Fruit fly (Drosophila melanogaster) whole organism, embryonic: Measurements from ENCODE around the gene Pep.
A peak's percentile ranks its signal among the peaks of the same experiment; 100 is the strongest.

Source experiments
- Abd-B ChIP-seq: fragments of 200-800 bp; sonication (Bioruptor generic); optimal IDR thresholded peaks from 2 replicates; lab custom pipeline; 2018; ENCODE audit warnings: missing biosample characterization, mild to moderate bottlenecking, missing genetic modification characterization, moderate library complexity
- Aef1 ChIP-seq: fragments of 200-800 bp; sonication (Bioruptor generic); IDR thresholded peaks from 3 replicates; pipeline ENCODE4 v1.3.6; 2022; ENCODE audit warnings: missing biosample characterization, missing genetic modification characterization
- Antp ChIP-seq: fragments of 200-800 bp; sonication (Bioruptor generic); optimal IDR thresholded peaks from 3 replicates; lab custom pipeline; 2016; ENCODE audit warnings: missing biosample characterization, missing genetic modification characterization
- B-H1 ChIP-seq: fragments of 200-800 bp; sonication (Bioruptor generic); IDR thresholded peaks from 3 replicates; pipeline ENCODE4 v1.3.6; 2022; ENCODE audit warnings: missing biosample characterization, missing genetic modification characterization
- B-H2 ChIP-seq: fragments of 200-800 bp; sonication (Bioruptor generic); optimal IDR thresholded peaks from 2 replicates; lab custom pipeline; 2018; ENCODE audit warnings: missing biosample characterization, mild to moderate bottlenecking, missing genetic modification characterization
- CG11085 ChIP-seq: fragments of 200-800 bp; sonication (Bioruptor generic); IDR thresholded peaks from 2 replicates; pipeline ENCODE4 v1.3.6; 2022; ENCODE audit warnings: missing biosample characterization, missing genetic modification characterization
- CG11247 ChIP-seq: fragments of 200-800 bp; sonication (Bioruptor generic); IDR thresholded peaks from 2 replicates; pipeline ENCODE4 v1.3.6; 2022; ENCODE audit warnings: missing biosample characterization, missing genetic modification characterization
- CG11504 ChIP-seq: fragments of 200-800 bp; sonication (Bioruptor generic); optimal IDR thresholded peaks from 3 replicates; lab custom pipeline; 2019; ENCODE audit warnings: missing biosample characterization, mild to moderate bottlenecking, missing genetic modification characterization, moderate library complexity
- CG13123 ChIP-seq: fragments of 200-800 bp; sonication (Bioruptor generic); optimal IDR thresholded peaks from 2 replicates; lab custom pipeline; 2016; ENCODE audit warnings: missing biosample characterization, missing genetic modification characterization
- CG13624 ChIP-seq: fragments of 200-800 bp; sonication (Bioruptor generic); optimal IDR thresholded peaks from 2 replicates; lab custom pipeline; 2016; ENCODE audit warnings: missing biosample characterization, missing genetic modification characterization
- CG15011 ChIP-seq: fragments of 200-800 bp; sonication (Bioruptor generic); optimal IDR thresholded peaks from 3 replicates; lab custom pipeline; 2018; ENCODE audit warnings: missing biosample characterization, mild to moderate bottlenecking, missing genetic modification characterization
- CG1602 ChIP-seq: fragments of 200-800 bp; sonication (Bioruptor generic); optimal IDR thresholded peaks from 3 replicates; lab custom pipeline; 2016; ENCODE audit warnings: missing biosample characterization, missing genetic modification characterization
- CG16813 ChIP-seq: fragments of 200-800 bp; sonication (Bioruptor generic); IDR thresholded peaks from 3 replicates; pipeline ENCODE4 v1.3.6; 2022; ENCODE audit warnings: missing biosample characterization, missing genetic modification characterization; ENCODE audit not compliant: partially characterized antibody
- CG17361 ChIP-seq: fragments of 200-800 bp; sonication (Bioruptor generic); IDR thresholded peaks from 3 replicates; pipeline ENCODE4 v1.3.6; 2022; ENCODE audit warnings: missing biosample characterization, missing genetic modification characterization
- CG18262 ChIP-seq: fragments of 200-800 bp; optimal IDR thresholded peaks from 3 replicates; lab custom pipeline; 2019; ENCODE audit warnings: missing biosample characterization, mild to moderate bottlenecking, missing genetic modification characterization, moderate library complexity
- CG2120 ChIP-seq: fragments of 200-800 bp; sonication (Bioruptor generic); optimal IDR thresholded peaks from 3 replicates; lab custom pipeline; 2016; ENCODE audit warnings: missing biosample characterization, missing genetic modification characterization
- CG30403 ChIP-seq: fragments of 200-800 bp; sonication (Bioruptor generic); optimal IDR thresholded peaks from 3 replicates; lab custom pipeline; 2016; ENCODE audit warnings: missing biosample characterization, missing genetic modification characterization
- CG31365 ChIP-seq: fragments of 200-800 bp; sonication (Bioruptor generic); optimal IDR thresholded peaks from 2 replicates; lab custom pipeline; 2018; ENCODE audit warnings: missing biosample characterization, mild to moderate bottlenecking, missing genetic modification characterization
- CG31441 ChIP-seq: fragments of 200-800 bp; sonication (Bioruptor generic); IDR thresholded peaks from 2 replicates; pipeline ENCODE4 v1.3.6; 2022; ENCODE audit warnings: missing biosample characterization, missing genetic modification characterization
- CG3407 ChIP-seq: fragments of 200-800 bp; sonication (Bioruptor generic); optimal IDR thresholded peaks from 2 replicates; lab custom pipeline; 2018; ENCODE audit warnings: missing biosample characterization, mild to moderate bottlenecking, missing genetic modification characterization
- CG3847 ChIP-seq: fragments of 200-800 bp; sonication (Bioruptor generic); IDR thresholded peaks from 2 replicates; pipeline ENCODE4 v1.3.6; 2022; ENCODE audit warnings: missing biosample characterization, missing genetic modification characterization
- CG5245 ChIP-seq: fragments of 200-800 bp; sonication (Bioruptor generic); optimal IDR thresholded peaks from 3 replicates; lab custom pipeline; 2016; ENCODE audit warnings: missing biosample characterization, missing genetic modification characterization
- CG7271 ChIP-seq: fragments of 200-800 bp; sonication (Bioruptor generic); optimal IDR thresholded peaks from 2 replicates; lab custom pipeline; 2018; ENCODE audit warnings: missing biosample characterization, mild to moderate bottlenecking, missing genetic modification characterization, moderate library complexity
- CG7839 ChIP-seq: fragments of 200-800 bp; sonication (Bioruptor generic); optimal IDR thresholded peaks from 3 replicates; lab custom pipeline; 2018; ENCODE audit warnings: missing biosample characterization, mild to moderate bottlenecking, missing genetic modification characterization, moderate library complexity
- Dbx ChIP-seq: fragments of 200-800 bp; sonication (Bioruptor generic); IDR thresholded peaks from 3 replicates; pipeline ENCODE4 v1.3.6; 2022; ENCODE audit warnings: missing biosample characterization, missing genetic modification characterization
- Dfd ChIP-seq, 2 experiments: fragments of >200 bp; optimal IDR thresholded peaks; 2 replicates each; lab custom pipeline; 2017; ENCODE audit warnings: missing biosample characterization in 2 of 2, missing genetic modification characterization in 2 of 2
- Dp ChIP-seq: fragments of 200-800 bp; sonication (Bioruptor generic); optimal IDR thresholded peaks from 2 replicates; lab custom pipeline; 2018; ENCODE audit warnings: missing biosample characterization, mild to moderate bottlenecking, missing genetic modification characterization, moderate library complexity
- HLH4C ChIP-seq: fragments of 200-800 bp; sonication (Bioruptor generic); IDR thresholded peaks from 3 replicates; pipeline ENCODE4 v1.3.6; 2022; ENCODE audit warnings: missing biosample characterization, missing genetic modification characterization; ENCODE audit not compliant: partially characterized antibody
- HLH54F ChIP-seq: fragments of 200-800 bp; sonication (Bioruptor generic); optimal IDR thresholded peaks from 3 replicates; lab custom pipeline; 2016; ENCODE audit warnings: missing biosample characterization, missing genetic modification characterization
- HLHmδ ChIP-seq: fragments of 200-800 bp; sonication (Bioruptor generic); optimal IDR thresholded peaks from 2 replicates; lab custom pipeline; 2018; ENCODE audit warnings: missing biosample characterization, mild to moderate bottlenecking, missing genetic modification characterization, moderate library complexity
- Hr3 ChIP-seq: fragments of 200-800 bp; sonication (Bioruptor generic); optimal IDR thresholded peaks from 3 replicates; lab custom pipeline; 2016; ENCODE audit warnings: missing biosample characterization, missing genetic modification characterization
- Jarid2 ChIP-seq: fragments of 200-800 bp; sonication (Bioruptor generic); optimal IDR thresholded peaks from 3 replicates; lab custom pipeline; 2017; ENCODE audit warnings: mild to moderate bottlenecking, missing biosample characterization, missing genetic modification reagents, missing genetic modification characterization
- Mad ChIP-seq: fragments of 200-800 bp; sonication (Bioruptor generic); optimal IDR thresholded peaks from 2 replicates; lab custom pipeline; 2016; ENCODE audit warnings: missing biosample characterization, missing genetic modification characterization
- Ptx1 ChIP-seq: fragments of 200-800 bp; sonication (Bioruptor generic); IDR thresholded peaks from 2 replicates; pipeline ENCODE4 v1.3.6; 2022; ENCODE audit warnings: missing biosample characterization, missing genetic modification characterization
- Tbp ChIP-seq: fragments of >200 bp; optimal IDR thresholded peaks from 2 replicates; lab custom pipeline; 2018; ENCODE audit warnings: missing biosample characterization, missing genetic modification characterization
- ab ChIP-seq: fragments of 200-800 bp; sonication (Bioruptor generic); optimal IDR thresholded peaks from 2 replicates; lab custom pipeline; 2016; ENCODE audit warnings: missing biosample characterization, missing genetic modification characterization
- ac ChIP-seq: fragments of 200-800 bp; sonication (Bioruptor generic); optimal IDR thresholded peaks from 3 replicates; lab custom pipeline; 2017; ENCODE audit warnings: missing biosample characterization, mild to moderate bottlenecking, missing genetic modification characterization
- ato ChIP-seq: fragments of 200-800 bp; sonication (Bioruptor generic); IDR thresholded peaks from 2 replicates; pipeline ENCODE4 v1.3.6; 2022; ENCODE audit warnings: missing biosample characterization, missing genetic modification characterization; ENCODE audit not compliant: partially characterized antibody
- dati ChIP-seq: fragments of 200-800 bp; sonication (Bioruptor generic); IDR thresholded peaks from 2 replicates; pipeline ENCODE4 v1.3.6; 2022; ENCODE audit warnings: missing biosample characterization, missing genetic modification characterization
- exex ChIP-seq: fragments of 200-800 bp; sonication (Bioruptor generic); optimal IDR thresholded peaks from 4 replicates; lab custom pipeline; 2018; ENCODE audit warnings: missing biosample characterization, mild to moderate bottlenecking, missing genetic modification characterization, moderate library complexity
- hb ChIP-seq: fragments of 200-800 bp; sonication (Bioruptor generic); IDR thresholded peaks from 3 replicates; pipeline ENCODE4 v1.3.6; 2022; ENCODE audit warnings: missing biosample characterization, missing genetic modification characterization; ENCODE audit not compliant: partially characterized antibody
- lbe ChIP-seq: fragments of 200-800 bp; sonication (Bioruptor generic); optimal IDR thresholded peaks from 2 replicates; lab custom pipeline; 2016; ENCODE audit warnings: missing biosample characterization, mild to moderate bottlenecking, missing genetic modification characterization
- onecut ChIP-seq: fragments of 200-800 bp; sonication (Bioruptor generic); IDR thresholded peaks from 2 replicates; pipeline ENCODE4 v1.3.6; 2022; ENCODE audit warnings: missing biosample characterization, missing genetic modification characterization
- pita ChIP-seq: fragments of 200-800 bp; sonication (Bioruptor generic); optimal IDR thresholded peaks from 2 replicates; lab custom pipeline; 2017; ENCODE audit warnings: missing biosample characterization, mild to moderate bottlenecking, missing genetic modification characterization
- scrt ChIP-seq: fragments of 200-800 bp; sonication (Bioruptor generic); optimal IDR thresholded peaks from 2 replicates; lab custom pipeline; 2018; ENCODE audit warnings: missing biosample characterization, mild to moderate bottlenecking, missing genetic modification characterization, moderate library complexity
- sim ChIP-seq: fragments of 200-800 bp; sonication (Bioruptor generic); IDR thresholded peaks from 2 replicates; pipeline ENCODE4 v1.3.6; 2022; ENCODE audit warnings: missing biosample characterization, missing genetic modification characterization
- sr ChIP-seq: fragments of 200-800 bp; sonication (Bioruptor generic); IDR thresholded peaks from 3 replicates; pipeline ENCODE4 v1.3.6; 2022; ENCODE audit warnings: missing biosample characterization, missing genetic modification characterization
- tgo ChIP-seq: fragments of 200-800 bp; sonication (Bioruptor generic); IDR thresholded peaks from 3 replicates; pipeline ENCODE4 v1.3.6; 2022; ENCODE audit warnings: missing biosample characterization, missing genetic modification characterization
- tin ChIP-seq: fragments of 200-800 bp; sonication (Bioruptor generic); optimal IDR thresholded peaks from 3 replicates; lab custom pipeline; 2016; ENCODE audit warnings: missing biosample characterization, missing genetic modification characterization
- zfh2 ChIP-seq: fragments of 200-800 bp; sonication (Bioruptor generic); optimal IDR thresholded peaks from 2 replicates; lab custom pipeline; 2016; ENCODE audit warnings: missing biosample characterization, missing genetic modification characterization

Pep gene

dm6 chr3L:17652878-17653700 lies 8.3 kb upstream of the Pep start (continued):
- TF ChIP-seq Aef1 (GFP tag; lab: Robert Waterston, UW) (no peak), exex (peak; percentile 4), CG5245 (GFP tag; lab: Kevin White, UChicago) (peak; percentile 29), Dfd (GFP tag; optimal IDR thresholded peaks at IDR 0.05; lab: Kevin White, UChicago) (no peak), CG31441 (GFP tag; lab: Robert Waterston, UW) (no peak), HLHmδ (GFP tag; lab: Kevin White, UChicago) (no peak), sr (GFP tag; lab: Robert Waterston, UW) (peak; percentile 69; the same call in 2 of the 3 replicates), onecut (GFP tag; lab: Robert Waterston, UW) (no peak), Ptx1 (0 out of 2 replicates have a peak, but pooled peaks have one; percentile 34), Hr3 (no peak), zfh2 (no peak), pita (GFP tag; lab: Kevin White, UChicago) (no peak), tgo (GFP tag; lab: Robert Waterston, UW) (peak; percentile 33; the same call in 2 of the 3 replicates), CG3847 (GFP tag; lab: Robert Waterston, UW) (no peak), tin (peak; percentile 43), CG30403 (GFP tag; lab: Kevin White, UChicago) (no peak), Jarid2 (GFP tag; lab: Kevin White, UChicago) (peak; percentile 26), CG17361 (GFP tag; lab: Robert Waterston, UW) (no peak), CG1602 (GFP tag; lab: Kevin White, UChicago) (no peak), CG11085 (GFP tag; lab: Robert Waterston, UW) (0 out of 2 replicates have a peak, but pooled peaks have one; percentile 25), CG31365 (tag; lab: Kevin White, UChicago) (no peak), Tbp (GFP tag; lab: Kevin White, UChicago) (no peak), ab (GFP tag; lab: Kevin White, UChicago) (peak; percentile 5), CG18262 (tag; lab: Kevin White, UChicago) (no peak), Antp (GFP tag; lab: Kevin White, UChicago) (no peak), lbe (peak; percentile 88), dati (GFP tag; lab: Robert Waterston, UW) (no peak), B-H1 (GFP tag; lab: Robert Waterston, UW) (peak; percentile 52; the same call in 1 of the 3 replicates), ato (GFP tag; lab: Robert Waterston, UW) (no peak), HLH54F (no peak), Dp (GFP tag; lab: Kevin White, UChicago) (no peak), CG11247 (GFP tag; lab: Robert Waterston, UW) (peak; percentile 80), CG13123 (GFP tag; lab: Kevin White, UChicago) (no peak), Mad (GFP tag; lab: Kevin White, UChicago) (no peak), sim (no peak), Dbx (GFP tag; lab: Robert Waterston, UW) (peak; percentile 88), CG7839 (tag; lab: Kevin White, UChicago) (no peak), HLH4C (GFP tag; lab: Robert Waterston, UW) (no peak), CG7271 (tag; lab: Kevin White, UChicago) (no peak), CG16813 (GFP tag; lab: Robert Waterston, UW) (no peak), CG11504 (tag; lab: Kevin White, UChicago) (peak; percentile 55), CG2120 (peak; percentile 2), B-H2 (GFP tag; lab: Kevin White, UChicago) (no peak), Abd-B (no peak), CG15011 (peak; percentile 68), CG3407 (GFP tag; lab: Kevin White, UChicago) (peak; percentile 74), hb (GFP tag; lab: Robert Waterston, UW) (no peak), ac (peak; percentile 93), CG13624 (GFP tag; lab: Kevin White, UChicago) (no peak), scrt (GFP tag; lab: Kevin White, UChicago) (peak; percentile 40)
